Worm (Caenorhabditis elegans): Measurements from ENCODE around the gene ins-21.

Gene ins-21

DNA sequence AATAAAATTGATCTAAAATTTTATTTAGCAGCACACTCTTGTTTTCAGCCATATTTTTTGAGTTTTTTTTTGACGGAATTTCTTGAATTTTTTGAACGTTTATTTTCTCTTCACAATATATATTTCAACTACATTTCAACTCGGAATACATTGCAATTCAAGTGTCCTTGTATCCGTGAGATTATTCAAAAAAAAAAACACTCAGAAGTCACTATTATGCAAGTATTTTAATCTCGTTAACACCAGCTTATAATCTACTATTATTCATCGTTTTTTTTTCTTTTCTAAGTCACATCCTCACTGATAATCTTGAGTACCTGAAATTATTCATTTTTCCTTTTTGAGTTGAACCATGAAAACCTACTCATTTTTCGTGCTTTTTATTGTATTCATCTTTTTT lies at the start of gene ins-21:
TSS of gene ins-21 (plus strand) at position 301 of the 400 bp plus-strand sequence.
- TF ChIP-seq ama-1 (optimal IDR thresholded peaks at IDR 0.05) (no peak), tbx-11 (GFP tag; IDR thresholded peaks at IDR 0.05) (no peak), B0310.2 (tag; optimal IDR thresholded peaks at IDR 0.05) (no peak), ceh-36 (tag; optimal IDR thresholded peaks at IDR 0.05) (no peak), F13C5.2 (tag; optimal IDR thresholded peaks at IDR 0.05) (no peak), sea-1 (GFP tag; conservative IDR thresholded peaks at IDR 0.05) (no peak), pes-1 (GFP tag; IDR thresholded peaks at IDR 0.05) (no peak), ets-7 (tag; optimal IDR thresholded peaks at IDR 0.05) (no peak), hmg-4 (GFP tag; optimal IDR thresholded peaks at IDR 0.05) (no peak), hnd-1 (tag; optimal IDR thresholded peaks at IDR 0.05) (no peak), ceh-13 (GFP tag; optimal IDR thresholded peaks at IDR 0.05) (no peak), aly-1 (tag; optimal IDR thresholded peaks at IDR 0.05) (no peak)

- no peak for TF ChIP-seq hmg-4 (GFP tag; optimal IDR thresholded peaks at IDR 0.05)
- TF ChIP-seq F13C5.2 (tag; optimal IDR thresholded peaks at IDR 0.05): no peak
Observed at ce11 chrIII:9973765-9974164, 49.8 kb upstream of the ins-21 start, which contains the start of gene R10E12.2. R10E12.2 (minus strand) TSS chrIII:9973865.

ce11 chrIII:9982119-9982642 lies 41.4 kb upstream of the ins-21 start:
- TF ChIP-seq tbx-37 (GFP tag; conservative IDR thresholded peaks at IDR 0.05): no peak
- no peak for TF ChIP-seq B0310.2 (tag; optimal IDR thresholded peaks at IDR 0.05)

ce11 chrIII:9984604-9985003 lies 38.9 kb upstream of the ins-21 start:
- no peak for TF ChIP-seq aly-1 (tag; optimal IDR thresholded peaks at IDR 0.05)

DNA sequence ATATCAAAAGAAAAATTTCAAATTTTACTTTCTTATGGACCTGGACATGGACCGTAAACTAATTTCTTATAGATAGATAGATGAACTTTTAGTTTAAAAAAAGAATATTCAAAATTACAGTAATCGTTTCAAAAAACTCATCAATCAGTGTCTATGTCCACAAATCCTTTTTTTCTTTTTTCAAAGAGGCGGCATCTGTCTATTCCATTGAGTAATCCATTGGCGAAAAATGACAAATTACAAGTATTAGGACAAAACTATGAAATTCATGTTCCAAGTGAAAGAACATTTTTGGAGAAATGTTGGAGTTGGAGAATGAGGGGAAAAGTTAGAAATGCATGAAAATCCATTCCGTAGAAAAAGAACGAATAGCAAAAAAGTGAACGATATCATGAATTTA lies 38.0 kb upstream of the ins-21 start:
- TF ChIP-seq scrt-1 (GFP tag; IDR thresholded peaks at IDR 0.05): no peak
- no peak for TF ChIP-seq ets-7 (tag; optimal IDR thresholded peaks at IDR 0.05)

ce11 chrIII:9986827-9987429 lies 36.6 kb upstream of the ins-21 start, which contains the start of gene C05B5.12:
C05B5.12 (plus strand) TSS chrIII:9987379.
- TF ChIP-seq F13C5.2 (tag; optimal IDR thresholded peaks at IDR 0.05) (no peak), hnd-1 (tag; optimal IDR thresholded peaks at IDR 0.05) (no peak), B0310.2 (tag; optimal IDR thresholded peaks at IDR 0.05) (no peak), ets-7 (tag; optimal IDR thresholded peaks at IDR 0.05) (no peak), scrt-1 (GFP tag; IDR thresholded peaks at IDR 0.05) (no peak), aly-1 (tag; optimal IDR thresholded peaks at IDR 0.05) (no peak), hmg-4 (GFP tag; optimal IDR thresholded peaks at IDR 0.05) (no peak), tra-4 (tag; optimal IDR thresholded peaks at IDR 0.05) (no peak), ceh-36 (tag; optimal IDR thresholded peaks at IDR 0.05) (no peak), pes-1 (GFP tag; IDR thresholded peaks at IDR 0.05) (no peak), ama-1 (optimal IDR thresholded peaks at IDR 0.05) (no peak), tbx-11 (GFP tag; IDR thresholded peaks at IDR 0.05) (no peak), ceh-13 (GFP tag; optimal IDR thresholded peaks at IDR 0.05) (no peak), hmbx-1 (tag; optimal IDR thresholded peaks at IDR 0.05) (no peak), sea-1 (GFP tag; conservative IDR thresholded peaks at IDR 0.05) (no peak), tbx-37 (GFP tag; conservative IDR thresholded peaks at IDR 0.05) (no peak), flt-1 (GFP tag; IDR thresholded peaks at IDR 0.05) (no peak)

DNA sequence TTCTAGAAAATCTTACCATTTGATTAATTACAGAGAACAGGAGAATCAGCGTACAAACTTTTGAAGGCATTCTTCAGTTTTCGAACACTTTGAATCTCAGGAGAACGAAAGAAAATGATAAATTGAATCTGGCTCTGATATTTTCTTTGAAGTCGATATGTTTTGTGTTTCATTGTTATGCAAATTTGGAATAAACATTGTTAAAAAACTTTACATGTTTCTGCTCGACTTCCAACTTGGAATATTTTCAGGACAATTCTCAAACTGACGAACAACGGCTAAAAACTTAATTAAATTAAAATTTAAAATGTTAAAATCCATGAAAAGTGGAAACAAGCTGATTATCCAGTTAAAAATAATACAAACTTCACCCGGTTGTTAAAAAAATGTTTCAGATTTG lies 35.2 kb upstream of the ins-21 start, which contains the start of gene C05B5.1:
TSS of gene C05B5.1 (minus strand) at position 101 of the 400 bp plus-strand sequence.
- TF ChIP-seq hmbx-1 (tag; optimal IDR thresholded peaks at IDR 0.05): no peak
- no peak for TF ChIP-seq aly-1 (tag; optimal IDR thresholded peaks at IDR 0.05)
- TF ChIP-seq tbx-11 (GFP tag; IDR thresholded peaks at IDR 0.05): no peak
- TF ChIP-seq hmg-4 (GFP tag; optimal IDR thresholded peaks at IDR 0.05): no peak
- no peak for TF ChIP-seq F13C5.2 (tag; optimal IDR thresholded peaks at IDR 0.05)
- TF ChIP-seq ceh-36 (tag; optimal IDR thresholded peaks at IDR 0.05): no peak
- no peak for TF ChIP-seq ets-7 (tag; optimal IDR thresholded peaks at IDR 0.05)
- no peak for TF ChIP-seq ama-1 (optimal IDR thresholded peaks at IDR 0.05)
- TF ChIP-seq flt-1 (GFP tag; IDR thresholded peaks at IDR 0.05): no peak
- no peak for TF ChIP-seq B0310.2 (tag; optimal IDR thresholded peaks at IDR 0.05)
- no peak for TF ChIP-seq tra-4 (tag; optimal IDR thresholded peaks at IDR 0.05)
- TF ChIP-seq scrt-1 (GFP tag; IDR thresholded peaks at IDR 0.05): no peak
- TF ChIP-seq sea-1 (GFP tag; conservative IDR thresholded peaks at IDR 0.05): no peak
- no peak for TF ChIP-seq tbx-37 (GFP tag; conservative IDR thresholded peaks at IDR 0.05)
- no peak for TF ChIP-seq ceh-13 (GFP tag; optimal IDR thresholded peaks at IDR 0.05)
- TF ChIP-seq pes-1 (GFP tag; IDR thresholded peaks at IDR 0.05): no peak
- no peak for TF ChIP-seq hnd-1 (tag; optimal IDR thresholded peaks at IDR 0.05)

DNA sequence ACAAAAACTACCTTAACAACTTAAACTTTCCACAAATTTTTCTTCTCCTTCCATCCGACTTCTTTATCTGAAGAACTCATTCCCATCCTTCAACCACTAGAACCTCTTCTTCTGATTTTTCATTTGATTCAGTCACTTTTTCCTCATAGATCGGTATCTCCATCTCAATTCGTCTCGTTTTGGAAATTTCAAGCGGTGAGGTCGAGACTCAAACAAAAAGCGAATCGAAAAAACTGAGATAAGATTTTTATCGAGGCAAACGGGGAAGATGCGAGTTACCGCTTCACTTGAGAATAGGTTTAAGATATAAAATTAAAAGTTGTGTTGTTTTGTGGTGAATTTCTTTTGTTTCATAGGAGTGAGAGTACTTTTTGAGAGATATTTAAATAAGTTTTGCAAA lies 32.2 kb upstream of the ins-21 start:
- TF ChIP-seq ets-7 (tag; optimal IDR thresholded peaks at IDR 0.05): no peak
- TF ChIP-seq scrt-1 (GFP tag; IDR thresholded peaks at IDR 0.05): no peak
- TF ChIP-seq ceh-13 (GFP tag; optimal IDR thresholded peaks at IDR 0.05): no peak
- TF ChIP-seq tbx-11 (GFP tag; IDR thresholded peaks at IDR 0.05): no peak
- TF ChIP-seq flt-1 (GFP tag; IDR thresholded peaks at IDR 0.05): no peak
- no peak for TF ChIP-seq tra-4 (tag; optimal IDR thresholded peaks at IDR 0.05)
- TF ChIP-seq ama-1 (optimal IDR thresholded peaks at IDR 0.05): no peak
- TF ChIP-seq sea-1 (GFP tag; conservative IDR thresholded peaks at IDR 0.05): no peak
- no peak for TF ChIP-seq hnd-1 (tag; optimal IDR thresholded peaks at IDR 0.05)
